Worm (Caenorhabditis elegans): ENCODE data around the gene exp-1.

ce11 chrII:6207252-6207651 is 46.4 kb upstream of the exp-1 start:
- TF ChIP-seq zag-1 (tag; optimal IDR thresholded peaks at IDR 0.05) = no peak
- TF ChIP-seq ceh-63 (GFP tag; optimal IDR thresholded peaks at IDR 0.05) = no peak
- no peak for TF ChIP-seq lin-13 (GFP tag; optimal IDR thresholded peaks at IDR 0.05)
- TF ChIP-seq unc-130 (tag; optimal IDR thresholded peaks at IDR 0.05) = no peak
- no peak for TF ChIP-seq tlp-1 (tag; optimal IDR thresholded peaks at IDR 0.05)
- TF ChIP-seq lin-39 (tag; optimal IDR thresholded peaks at IDR 0.05) = no peak
- no peak for TF ChIP-seq nhr-11 (tag; optimal IDR thresholded peaks at IDR 0.05)
- TF ChIP-seq zip-4 (GFP tag; optimal IDR thresholded peaks at IDR 0.05) = no peak
- no peak for TF ChIP-seq ces-1 (GFP tag; optimal IDR thresholded peaks at IDR 0.05)
- no peak for TF ChIP-seq pqm-1 (tag; optimal IDR thresholded peaks at IDR 0.05)
